Fruit fly (Drosophila melanogaster) whole organism, prepupa: Measurements from ENCODE around the gene CG5984.

Experiments
- Blimp-1 ChIP-seq: fragments of 200-800 bp; sonication (Bioruptor generic); optimal IDR thresholded peaks from 3 replicates; lab custom pipeline; 2017; ENCODE audit warnings: missing biosample characterization, missing genetic modification characterization, mild to moderate bottlenecking, moderate library complexity, missing genetic modification reagents
- CG11294 ChIP-seq: fragments of 200-800 bp; sonication (Bioruptor generic); IDR thresholded peaks from 2 replicates; pipeline ENCODE4 v1.3.6; 2022; ENCODE audit warnings: missing biosample characterization, missing genetic modification characterization
- CG11762 ChIP-seq: fragments of 200-800 bp; sonication (Bioruptor generic); optimal IDR thresholded peaks from 3 replicates; lab custom pipeline; 2016; ENCODE audit warnings: missing biosample characterization, missing genetic modification characterization; ENCODE audit not compliant: insufficient read depth
- CG11902 ChIP-seq: fragments of 200-800 bp; sonication (Bioruptor generic); optimal IDR thresholded peaks from 3 replicates; lab custom pipeline; 2016; ENCODE audit warnings: missing biosample characterization, missing genetic modification characterization
- CG15336 ChIP-seq: fragments of 200-800 bp; sonication (Bioruptor generic); IDR thresholded peaks from 2 replicates; pipeline ENCODE4 v1.3.6; 2022; ENCODE audit warnings: missing biosample characterization, missing genetic modification characterization
- CG1621 ChIP-seq: fragments of 200-800 bp; sonication (Bioruptor generic); optimal IDR thresholded peaks from 3 replicates; lab custom pipeline; 2018; ENCODE audit warnings: missing biosample characterization, mild to moderate bottlenecking, missing genetic modification characterization
- CG3032 ChIP-seq: fragments of 200-800 bp; optimal IDR thresholded peaks from 2 replicates; lab custom pipeline; 2019; ENCODE audit warnings: missing biosample characterization, mild to moderate bottlenecking, missing genetic modification characterization, moderate library complexity
- CG31627 ChIP-seq: fragments of 200-800 bp; sonication (Bioruptor generic); optimal IDR thresholded peaks from 3 replicates; lab custom pipeline; 2016; ENCODE audit warnings: missing biosample characterization, missing genetic modification characterization
- CG34406 ChIP-seq: fragments of 200-800 bp; sonication (Bioruptor generic); optimal IDR thresholded peaks from 3 replicates; lab custom pipeline; 2016; ENCODE audit warnings: missing biosample characterization, missing genetic modification characterization
- CG3919 ChIP-seq: fragments of 200-800 bp; sonication (Bioruptor generic); optimal IDR thresholded peaks from 3 replicates; lab custom pipeline; 2016; ENCODE audit warnings: missing biosample characterization, missing genetic modification characterization
- CG4318 ChIP-seq: fragments of 200-800 bp; sonication (Bioruptor generic); optimal IDR thresholded peaks from 3 replicates; lab custom pipeline; 2017; ENCODE audit warnings: missing biosample characterization, mild to moderate bottlenecking, missing genetic modification characterization
- CG6163 ChIP-seq: fragments of 200-800 bp; sonication (Bioruptor generic); IDR thresholded peaks from 3 replicates; pipeline ENCODE4 v1.3.6; 2022; ENCODE audit warnings: missing biosample characterization, missing genetic modification characterization
- CG6792 ChIP-seq: fragments of 200-800 bp; sonication (Bioruptor generic); optimal IDR thresholded peaks from 3 replicates; lab custom pipeline; 2016; ENCODE audit warnings: missing biosample characterization, missing genetic modification characterization
- CG8119 ChIP-seq: fragments of 200-800 bp; sonication (Bioruptor generic); IDR thresholded peaks from 3 replicates; pipeline ENCODE4 v1.3.6; 2022; ENCODE audit warnings: missing biosample characterization, missing genetic modification characterization
- CG8319 ChIP-seq: fragments of 200-800 bp; sonication (Bioruptor generic); optimal IDR thresholded peaks from 3 replicates; lab custom pipeline; 2016; ENCODE audit warnings: missing biosample characterization, missing genetic modification characterization
- CG8632 ChIP-seq: fragments of 200-800 bp; sonication (Bioruptor generic); optimal IDR thresholded peaks from 3 replicates; lab custom pipeline; 2016; ENCODE audit warnings: missing biosample characterization, missing genetic modification characterization
- CG9139 ChIP-seq: fragments of 200-800 bp; sonication (Bioruptor generic); optimal IDR thresholded peaks from 3 replicates; lab custom pipeline; 2017; ENCODE audit warnings: missing biosample characterization, mild to moderate bottlenecking, missing genetic modification characterization
- Eip75B ChIP-seq: fragments of 200-800 bp; sonication (Bioruptor generic); optimal IDR thresholded peaks from 3 replicates; lab custom pipeline; 2016; ENCODE audit warnings: missing biosample characterization, missing genetic modification characterization
- Eip78C ChIP-seq: fragments of 200-800 bp; sonication (Bioruptor generic); peaks from one replicate; lab custom pipeline; 2016; ENCODE audit warnings: missing biosample characterization, missing genetic modification characterization
- Eip93F ChIP-seq: fragments of 200-800 bp; sonication (Bioruptor generic); optimal IDR thresholded peaks from 2 replicates; lab custom pipeline; 2016; ENCODE audit warnings: missing biosample characterization, mild to moderate bottlenecking, missing genetic modification characterization
- Ets21C ChIP-seq: fragments of 200-800 bp; sonication (Bioruptor generic); optimal IDR thresholded peaks from 3 replicates; lab custom pipeline; 2016; ENCODE audit warnings: missing biosample characterization, missing genetic modification characterization
- Gug ChIP-seq: fragments of 200-800 bp; sonication (Bioruptor generic); IDR thresholded peaks from 2 replicates; pipeline ENCODE4 v1.3.6; 2022; ENCODE audit warnings: missing biosample characterization, missing genetic modification characterization
- Hr38 ChIP-seq: sonication (Bioruptor generic); optimal IDR thresholded peaks from 2 replicates; lab custom pipeline; 2016; ENCODE audit warnings: missing biosample characterization, missing genetic modification characterization
- Hr4 ChIP-seq: fragments of 200-800 bp; sonication (Bioruptor generic); optimal IDR thresholded peaks from 3 replicates; lab custom pipeline; 2016; ENCODE audit warnings: missing biosample characterization, missing genetic modification characterization
- Lpt ChIP-seq: fragments of 200-800 bp; sonication (Bioruptor generic); optimal IDR thresholded peaks from 3 replicates; lab custom pipeline; 2016; ENCODE audit warnings: missing biosample characterization, missing genetic modification characterization
- Smox ChIP-seq: fragments of 200-800 bp; sonication (Bioruptor generic); optimal IDR thresholded peaks from 3 replicates; lab custom pipeline; 2016; ENCODE audit warnings: missing biosample characterization, missing genetic modification characterization
- Sox102F ChIP-seq: fragments of 200-800 bp; sonication (Bioruptor generic); optimal IDR thresholded peaks from 2 replicates; lab custom pipeline; 2016; ENCODE audit warnings: missing biosample characterization, mild to moderate bottlenecking, missing genetic modification characterization
- Sox15 ChIP-seq: fragments of 200-800 bp; sonication (Bioruptor generic); optimal IDR thresholded peaks from 3 replicates; lab custom pipeline; 2016; ENCODE audit warnings: missing biosample characterization, missing genetic modification characterization
- achi ChIP-seq: fragments of 200-800 bp; sonication (Bioruptor generic); optimal IDR thresholded peaks from 3 replicates; lab custom pipeline; 2016; ENCODE audit warnings: missing biosample characterization, missing genetic modification characterization
- acj6 ChIP-seq: fragments of 200-800 bp; sonication (Bioruptor generic); optimal IDR thresholded peaks from 3 replicates; lab custom pipeline; 2016; ENCODE audit warnings: missing biosample characterization, missing genetic modification characterization
- dac ChIP-seq: fragments of 200-800 bp; sonication (Bioruptor generic); optimal IDR thresholded peaks from 2 replicates; lab custom pipeline; 2017; ENCODE audit warnings: missing biosample characterization, mild to moderate bottlenecking, missing genetic modification characterization
- dsx ChIP-seq: fragments of 200-800 bp; optimal IDR thresholded peaks from 3 replicates; lab custom pipeline; 2019; ENCODE audit warnings: missing biosample characterization, mild to moderate bottlenecking, missing genetic modification characterization, moderate library complexity; ENCODE audit not compliant: poor library complexity, severe bottlenecking
- eg ChIP-seq: fragments of 200-800 bp; sonication (Bioruptor generic); IDR thresholded peaks from 3 replicates; pipeline ENCODE4 v1.3.6; 2022; ENCODE audit warnings: missing biosample characterization, missing genetic modification characterization
- fd59A ChIP-seq: fragments of 200-800 bp; sonication (Bioruptor generic); optimal IDR thresholded peaks from 2 replicates; lab custom pipeline; 2017; ENCODE audit warnings: missing biosample characterization, mild to moderate bottlenecking, missing genetic modification characterization, missing genetic modification reagents
- fkh ChIP-seq: fragments of 200-800 bp; sonication (Bioruptor generic); optimal IDR thresholded peaks from 3 replicates; lab custom pipeline; 2017; ENCODE audit warnings: missing biosample characterization, mild to moderate bottlenecking, missing genetic modification characterization, moderate library complexity
- lz ChIP-seq: fragments of 200-800 bp; sonication (Bioruptor generic); optimal IDR thresholded peaks from 3 replicates; lab custom pipeline; 2016; ENCODE audit warnings: missing biosample characterization, missing genetic modification characterization
- net ChIP-seq: fragments of 200-800 bp; sonication (Bioruptor generic); optimal IDR thresholded peaks from 3 replicates; lab custom pipeline; 2016; ENCODE audit warnings: missing biosample characterization, missing genetic modification characterization
- salr ChIP-seq, 2 experiments: fragments of 200-800 bp; sonication (Bioruptor generic); optimal IDR thresholded peaks; 3 replicates each; lab custom pipeline; 2016 to 2018; ENCODE audit warnings: missing biosample characterization in 2 of 2, missing genetic modification characterization in 2 of 2, mild to moderate bottlenecking in 1 of 2
- ss ChIP-seq, 2 experiments: fragments of 200-800 bp; sonication (Bioruptor generic); optimal IDR thresholded peaks; 2 replicates in 1 of 2; 3 replicates in 1 of 2; lab custom pipeline; 2017 to 2018; ENCODE audit warnings: mild to moderate bottlenecking in 2 of 2, missing biosample characterization in 2 of 2, missing genetic modification characterization in 2 of 2, moderate library complexity in 1 of 2
- svp ChIP-seq: fragments of 200-800 bp; sonication (Bioruptor generic); peaks from one replicate; lab custom pipeline; 2016; ENCODE audit warnings: missing biosample characterization, missing genetic modification characterization
- topi ChIP-seq: fragments of 200-800 bp; sonication (Bioruptor generic); optimal IDR thresholded peaks from 3 replicates; lab custom pipeline; 2016; ENCODE audit warnings: missing biosample characterization, missing genetic modification characterization
- vri ChIP-seq: fragments of 200-800 bp; sonication (Bioruptor generic); optimal IDR thresholded peaks from 3 replicates; lab custom pipeline; 2016; ENCODE audit warnings: missing biosample characterization, mild to moderate bottlenecking, missing genetic modification characterization

CG5984 gene

dm6 chr3R:27263434-27264215 is 15.8 kb upstream of the CG5984 start, which contains the start of gene woc (continued):
- peak; percentile 69 for TF ChIP-seq Eip75B (GFP tag; lab: Kevin White, UChicago)
- TF ChIP-seq Blimp-1 (GFP tag; lab: Kevin White, UChicago) = no peak
- TF ChIP-seq eg (GFP tag; lab: Robert Waterston, UW) = peak; percentile 91
- peak; percentile 89 for TF ChIP-seq CG6163
- peak; percentile 70 for TF ChIP-seq fd59A (GFP tag; lab: Kevin White, UChicago)
- peak; percentile 93 for TF ChIP-seq Eip78C (GFP tag; lab: Kevin White, UChicago)
- TF ChIP-seq CG11762 (GFP tag; lab: Kevin White, UChicago) = peak; percentile 64
- peak; percentile 63 for TF ChIP-seq CG3032
- peak; percentile 90 to 92 for TF ChIP-seq ss (GFP tag; optimal IDR thresholded peaks at IDR 0.05; lab: Kevin White, UChicago)
- peak; percentile 77 for TF ChIP-seq CG8319 (GFP tag; lab: Kevin White, UChicago)
- no peak for TF ChIP-seq Smox (GFP tag; lab: Kevin White, UChicago)
- peak; percentile 67 for TF ChIP-seq CG34406 (GFP tag; lab: Kevin White, UChicago)
- TF ChIP-seq achi = peak; percentile 56
- TF ChIP-seq net (GFP tag; lab: Kevin White, UChicago) = peak; percentile 87
- no peak for TF ChIP-seq vri
- peak; percentile 73 for TF ChIP-seq CG8632 (GFP tag; lab: Kevin White, UChicago)
- peak; percentile 65 for TF ChIP-seq CG11902 (GFP tag; lab: Kevin White, UChicago)
- peak; percentile 82 for TF ChIP-seq dac (GFP tag; lab: Kevin White, UChicago)
- TF ChIP-seq Hr4 = peak; percentile 38
- TF ChIP-seq topi (GFP tag; lab: Kevin White, UChicago) = peak; percentile 80
- peak; percentile 68 for TF ChIP-seq dsx (GFP tag; lab: Kevin White, UChicago)
- peak; percentile 86 for TF ChIP-seq CG1621
- TF ChIP-seq CG4318 (GFP tag; lab: Kevin White, UChicago) = no peak
- peak; percentile 83 for TF ChIP-seq CG31627 (GFP tag; lab: Kevin White, UChicago)
- no peak for TF ChIP-seq Eip93F
- TF ChIP-seq CG11294 (GFP tag; lab: Robert Waterston, UW) = peak; percentile 73
- no peak for TF ChIP-seq svp (GFP tag; lab: Kevin White, UChicago)
- peak; percentile 86 for TF ChIP-seq CG3919 (GFP tag; lab: Kevin White, UChicago)
- peak; percentile 77 for TF ChIP-seq Lpt (GFP tag; lab: Kevin White, UChicago)
- TF ChIP-seq Sox15 (GFP tag; lab: Kevin White, UChicago) = peak; percentile 79
- TF ChIP-seq CG15336 = peak; percentile 79
- no peak for TF ChIP-seq CG9139 (GFP tag; lab: Kevin White, UChicago)
- peak; percentile 84 for TF ChIP-seq acj6 (GFP tag; lab: Kevin White, UChicago)
- TF ChIP-seq lz (GFP tag; lab: Kevin White, UChicago) = peak; percentile 82
- peak; percentile 94 for TF ChIP-seq fkh (GFP tag; lab: Kevin White, UChicago)
- peak; percentile 83 for TF ChIP-seq CG8119 (GFP tag; lab: Robert Waterston, UW)
- no peak for TF ChIP-seq Sox102F
- TF ChIP-seq CG6792 (GFP tag; lab: Kevin White, UChicago) = peak; percentile 76

- TF ChIP-seq eg (GFP tag; lab: Robert Waterston, UW) = no peak
- peak; percentile 47 for TF ChIP-seq fkh (GFP tag; lab: Kevin White, UChicago)
- no peak for TF ChIP-seq salr (GFP tag; optimal IDR thresholded peaks at IDR 0.05; lab: Kevin White, UChicago)
- TF ChIP-seq svp (GFP tag; lab: Kevin White, UChicago) = no peak
- no peak for TF ChIP-seq Hr38
- peak; percentile 42 for TF ChIP-seq Eip78C (GFP tag; lab: Kevin White, UChicago)
- no peak for TF ChIP-seq fd59A (GFP tag; lab: Kevin White, UChicago)
- no peak for TF ChIP-seq Gug
- no peak for TF ChIP-seq Eip75B (GFP tag; lab: Kevin White, UChicago)
- TF ChIP-seq Ets21C = no peak
Measured at dm6 chr3R:27253921-27254376, 6.2 kb upstream of the CG5984 start.
